Worm (Caenorhabditis elegans) whole organism, late embryonic: ENCODE data around the gene tomm-40.

Experiments used
- C08G9.2 ChIP-seq: sonication (generic microtip); optimal IDR thresholded peaks from 2 replicates; lab custom pipeline; 2016; ENCODE audit warnings: mild to moderate bottlenecking, missing genetic modification characterization, moderate library complexity, missing compliant biosample characterization
- C38D4.7 ChIP-seq: fragments of 200-800 bp; sonication (Bioruptor generic); optimal IDR thresholded peaks from 2 replicates; lab custom pipeline; 2018; ENCODE audit warnings: mild to moderate bottlenecking, missing genetic modification characterization, moderate library complexity, missing compliant biosample characterization
- F13H6.1 ChIP-seq: sonication (generic microtip); optimal IDR thresholded peaks from 2 replicates; lab custom pipeline; 2016; ENCODE audit warnings: missing genetic modification characterization, missing compliant biosample characterization
- K02D7.2 ChIP-seq: sonication (generic microtip); optimal IDR thresholded peaks from 2 replicates; lab custom pipeline; 2017; ENCODE audit warnings: mild to moderate bottlenecking, missing genetic modification characterization, missing compliant biosample characterization
- T23F11.4 ChIP-seq: fragments of 200-800 bp; sonication (Bioruptor generic); optimal IDR thresholded peaks from 2 replicates; lab custom pipeline; 2018; ENCODE audit warnings: mild to moderate bottlenecking, missing genetic modification characterization, missing compliant biosample characterization
- Y22D7AL.16 ChIP-seq: sonication (generic microtip); optimal IDR thresholded peaks from 2 replicates; lab custom pipeline; 2016; ENCODE audit warnings: missing genetic modification characterization, missing compliant biosample characterization
- ahr-1 ChIP-seq: sonication (generic microtip); optimal IDR thresholded peaks from 2 replicates; lab custom pipeline; 2016; ENCODE audit warnings: missing genetic modification characterization, missing compliant biosample characterization
- ama-1 ChIP-seq: fragments of 150-350 bp; optimal IDR thresholded peaks from 2 replicates; lab custom pipeline; 2014
- ceh-14 ChIP-seq: sonication (generic microtip); optimal IDR thresholded peaks from 2 replicates; lab custom pipeline; 2016; ENCODE audit warnings: missing genotype, missing genetic modification characterization, missing compliant biosample characterization
- ceh-18 ChIP-seq: sonication (generic microtip); optimal IDR thresholded peaks from 2 replicates; lab custom pipeline; 2016; ENCODE audit warnings: missing genetic modification characterization, missing compliant biosample characterization
- ceh-22 ChIP-seq: sonication (generic microtip); optimal IDR thresholded peaks from 2 replicates; lab custom pipeline; 2017; ENCODE audit warnings: missing biosample characterization, missing genetic modification characterization
- ceh-34 ChIP-seq: sonication (generic microtip); optimal IDR thresholded peaks from 2 replicates; lab custom pipeline; 2016; ENCODE audit warnings: mild to moderate bottlenecking, missing genetic modification characterization, missing compliant biosample characterization
- ceh-45 ChIP-seq: fragments of 200-800 bp; sonication (Bioruptor generic); IDR thresholded peaks from 2 replicates; pipeline ENCODE4 v1.3.6; 2022; ENCODE audit warnings: missing genetic modification reagents, missing genetic modification characterization, missing compliant biosample characterization
- ceh-48 ChIP-seq: sonication (generic microtip); optimal IDR thresholded peaks from 2 replicates; lab custom pipeline; 2016; ENCODE audit warnings: missing genetic modification characterization, inconsistent platforms, missing compliant biosample characterization
- ceh-6 ChIP-seq: fragments of 200-800 bp; sonication (Bioruptor generic); optimal IDR thresholded peaks from 2 replicates; lab custom pipeline; 2018; ENCODE audit warnings: mild to moderate bottlenecking, missing genetic modification characterization, missing compliant biosample characterization
- che-1 ChIP-seq: sonication (generic microtip); optimal IDR thresholded peaks from 2 replicates; lab custom pipeline; 2016; ENCODE audit warnings: mild to moderate bottlenecking, missing genetic modification characterization, missing compliant biosample characterization
- eyg-1 ChIP-seq: sonication (generic microtip); optimal IDR thresholded peaks from 2 replicates; lab custom pipeline; 2016; ENCODE audit warnings: missing genotype, missing genetic modification characterization, missing compliant biosample characterization
- fax-1 ChIP-seq: sonication (generic microtip); optimal IDR thresholded peaks from 2 replicates; lab custom pipeline; 2016; ENCODE audit warnings: missing genotype, missing genetic modification characterization, missing compliant biosample characterization
- fkh-10 ChIP-seq: fragments of 150-350 bp; optimal IDR thresholded peaks from 2 replicates; lab custom pipeline; 2014; ENCODE audit warnings: missing biosample characterization, missing genetic modification reagents, missing genetic modification characterization
- gmeb-2 ChIP-seq: sonication (generic microtip); optimal IDR thresholded peaks from 2 replicates; lab custom pipeline; 2016; ENCODE audit warnings: missing genetic modification characterization, inconsistent platforms, missing compliant biosample characterization
- hlh-13 ChIP-seq: fragments of 200-800 bp; sonication (Bioruptor generic); optimal IDR thresholded peaks from 2 replicates; lab custom pipeline; 2018; ENCODE audit warnings: mild to moderate bottlenecking, missing genetic modification characterization, missing compliant biosample characterization
- hlh-6 ChIP-seq: sonication (generic microtip); optimal IDR thresholded peaks from 2 replicates; lab custom pipeline; 2016; ENCODE audit warnings: missing genotype, missing genetic modification characterization, missing compliant biosample characterization
- hlh-8 ChIP-seq: sonication (generic microtip); optimal IDR thresholded peaks from 2 replicates; lab custom pipeline; 2016; ENCODE audit warnings: missing genotype, missing genetic modification characterization, missing compliant biosample characterization
- lin-11 ChIP-seq: fragments of 200-800 bp; sonication (Bioruptor generic); optimal IDR thresholded peaks from 2 replicates; lab custom pipeline; 2018; ENCODE audit warnings: mild to moderate bottlenecking, missing genetic modification characterization, missing compliant biosample characterization
- madf-2 ChIP-seq: sonication (generic microtip); optimal IDR thresholded peaks from 2 replicates; lab custom pipeline; 2017; ENCODE audit warnings: missing genetic modification characterization, missing compliant biosample characterization
- nfya-1 ChIP-seq: sonication (generic microtip); optimal IDR thresholded peaks from 2 replicates; lab custom pipeline; 2017; ENCODE audit warnings: missing genetic modification characterization, mild to moderate bottlenecking, missing compliant biosample characterization, antibody characterized with exemption, moderate library complexity
- nhr-232 ChIP-seq: sonication (generic microtip); optimal IDR thresholded peaks from 2 replicates; lab custom pipeline; 2016; ENCODE audit warnings: missing genetic modification characterization, missing compliant biosample characterization
- npax-4 ChIP-seq: sonication (generic microtip); optimal IDR thresholded peaks from 2 replicates; lab custom pipeline; 2016; ENCODE audit warnings: missing genetic modification characterization, missing compliant biosample characterization
- odd-2 ChIP-seq: sonication (generic microtip); optimal IDR thresholded peaks from 2 replicates; lab custom pipeline; 2017; ENCODE audit warnings: antibody characterized with exemption, mild to moderate bottlenecking, missing genetic modification characterization, missing compliant biosample characterization
- pag-3 ChIP-seq: sonication (generic microtip); optimal IDR thresholded peaks from 2 replicates; lab custom pipeline; 2016; ENCODE audit warnings: missing compliant biosample characterization, missing genetic modification characterization, borderline replicate concordance
- pat-9 ChIP-seq: fragments of 200-800 bp; sonication (Bioruptor generic); optimal IDR thresholded peaks from 2 replicates; lab custom pipeline; 2018; ENCODE audit warnings: mild to moderate bottlenecking, missing genetic modification characterization, moderate library complexity, missing compliant biosample characterization
- pha-2 ChIP-seq: sonication (generic microtip); optimal IDR thresholded peaks from 2 replicates; lab custom pipeline; 2017; ENCODE audit warnings: mild to moderate bottlenecking, missing genetic modification characterization, missing compliant biosample characterization
- pqm-1 ChIP-seq: sonication (generic microtip); optimal IDR thresholded peaks from 2 replicates; lab custom pipeline; 2016; ENCODE audit warnings: missing genetic modification characterization, missing compliant biosample characterization
- sox-4 ChIP-seq: sonication (generic microtip); optimal IDR thresholded peaks from 2 replicates; lab custom pipeline; 2017; ENCODE audit warnings: mild to moderate bottlenecking, missing genetic modification characterization, inconsistent platforms, missing compliant biosample characterization
- syd-9 ChIP-seq: sonication (generic microtip); optimal IDR thresholded peaks from 2 replicates; lab custom pipeline; 2016; ENCODE audit warnings: mild to moderate bottlenecking, missing genetic modification characterization, moderate library complexity, missing compliant biosample characterization
- tbx-2 ChIP-seq: sonication (generic microtip); optimal IDR thresholded peaks from 2 replicates; lab custom pipeline; 2016; ENCODE audit warnings: missing genetic modification characterization, missing compliant biosample characterization
- unc-3 ChIP-seq, 2 experiments: fragments of 200-800 bp in 1 of 2; sonication (Bioruptor generic) in 1 of 2; sonication (generic microtip) in 1 of 2; conservative IDR thresholded peaks in 1 of 2; optimal IDR thresholded peaks in 1 of 2; 2 replicates each; pipeline versions ENCODE4 v1.3.6 to Lab custom; 2016 to 2022; ENCODE audit warnings: missing compliant biosample characterization in 2 of 2, missing genetic modification characterization in 2 of 2, missing genetic modification reagents in 1 of 2
- unc-42 ChIP-seq: sonication (generic microtip); optimal IDR thresholded peaks from 2 replicates; lab custom pipeline; 2016; ENCODE audit warnings: missing genotype, missing genetic modification characterization, missing compliant biosample characterization
- unc-55 ChIP-seq: sonication (generic microtip); optimal IDR thresholded peaks from 2 replicates; lab custom pipeline; 2017; ENCODE audit warnings: missing biosample characterization, missing genetic modification reagents, missing genetic modification characterization
- unc-86 ChIP-seq: sonication (generic microtip); optimal IDR thresholded peaks from 2 replicates; lab custom pipeline; 2016; ENCODE audit warnings: missing genetic modification characterization, missing compliant biosample characterization

tomm-40 gene

DNA sequence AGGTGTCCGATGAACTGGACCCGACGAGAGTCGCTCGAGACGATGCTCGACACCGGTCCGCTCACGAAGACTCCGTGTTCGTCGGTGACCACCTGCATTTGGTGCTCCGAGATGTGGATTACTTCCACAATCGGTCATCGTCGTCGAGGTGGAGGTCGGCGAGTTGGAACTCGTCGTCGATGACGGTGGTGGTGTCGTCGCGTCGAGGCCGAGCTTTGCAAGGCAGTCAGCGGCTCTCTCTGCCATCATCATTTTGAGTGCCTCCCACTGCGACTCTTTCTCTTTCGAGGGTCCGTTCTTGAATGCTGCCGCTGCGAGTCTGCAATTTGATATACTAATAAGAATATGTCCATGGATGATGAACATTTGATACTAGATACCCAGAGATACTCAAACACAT, 34.4 kb upstream of the tomm-40 start:
- TF ChIP-seq madf-2 (tag; lab: Kevin White, UChicago) = no peak
- no peak for TF ChIP-seq F13H6.1 (tag; lab: Kevin White, UChicago)
- TF ChIP-seq fkh-10 (GFP tag; lab: Kevin White, UChicago) = no peak
- no peak for TF ChIP-seq unc-55 (GFP tag; lab: Kevin White, UChicago)
- no peak for TF ChIP-seq syd-9 (tag; lab: Kevin White, UChicago)
- TF ChIP-seq pat-9 (tag; lab: Kevin White, UChicago) = no peak
- TF ChIP-seq K02D7.2 (tag; lab: Kevin White, UChicago) = no peak
- no peak for TF ChIP-seq che-1 (tag; lab: Kevin White, UChicago)
- no peak for TF ChIP-seq lin-11 (tag; lab: Kevin White, UChicago)
- no peak for TF ChIP-seq nhr-232 (tag; lab: Kevin White, UChicago)
- TF ChIP-seq hlh-13 (GFP tag; lab: Kevin White, UChicago) = no peak
- TF ChIP-seq npax-4 (tag; lab: Kevin White, UChicago) = no peak
- no peak for TF ChIP-seq ceh-45 (GFP tag; lab: Robert Waterston, UW)

DNA sequence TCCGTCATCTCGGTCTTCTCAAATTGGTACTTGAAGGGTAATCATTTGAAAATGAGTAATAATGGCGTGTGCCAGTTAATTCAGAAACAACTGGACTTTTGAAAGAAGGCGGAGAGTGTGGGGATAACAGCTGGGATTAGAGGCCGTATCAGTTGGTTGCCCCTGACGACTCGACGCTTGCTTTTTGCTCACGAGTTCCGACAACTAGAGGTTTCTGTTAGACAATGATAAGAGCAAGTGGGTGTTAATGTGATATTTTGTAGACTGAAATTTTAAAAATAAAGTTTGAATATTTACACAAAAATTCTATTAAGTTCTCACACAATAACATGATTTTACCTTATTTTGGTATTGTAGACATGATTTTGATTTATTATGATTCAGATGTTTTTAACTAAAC, 31.7 kb upstream of the tomm-40 start, which contains the start of gene F44G4.7:
F44G4.7 (minus strand) TSS at position 101 of the 400 bp plus-strand sequence.
- no peak for TF ChIP-seq C08G9.2 (tag; lab: Kevin White, UChicago)
- no peak for TF ChIP-seq madf-2 (tag; lab: Kevin White, UChicago)
- no peak for TF ChIP-seq C38D4.7
- TF ChIP-seq hlh-13 (GFP tag; lab: Kevin White, UChicago) = no peak
- no peak for TF ChIP-seq ama-1 (lab: Kevin White, UChicago)
- no peak for TF ChIP-seq fax-1 (tag; lab: Kevin White, UChicago)
- no peak for TF ChIP-seq pat-9 (tag; lab: Kevin White, UChicago)
- TF ChIP-seq, all 69 proteins: peak for 0

DNA sequence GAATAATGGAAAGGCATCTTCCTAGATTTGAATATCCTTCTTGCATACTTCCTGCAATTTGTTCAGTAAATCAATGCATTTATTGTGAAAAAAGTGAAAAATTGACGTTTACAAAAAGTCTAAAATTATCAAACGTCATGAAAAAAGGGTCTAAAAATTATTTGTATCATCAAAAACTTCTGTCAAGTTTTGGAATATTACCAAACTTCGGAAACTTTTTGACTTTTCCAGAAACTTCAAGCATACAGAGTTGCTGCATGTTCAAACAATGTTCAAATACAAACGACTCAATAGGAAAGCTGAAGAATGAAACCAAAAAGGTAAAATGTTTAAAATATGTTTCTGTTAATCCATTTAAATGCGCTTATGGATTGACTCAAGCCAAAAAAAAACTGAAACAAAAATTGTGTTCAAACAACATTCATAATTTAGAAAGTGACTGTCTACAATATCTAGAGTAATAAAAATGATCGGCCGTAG, 28.4 kb upstream of the tomm-40 start, which contains the start of gene F44G4.6:
F44G4.6 (minus strand) TSS at position 51 of the 480 bp plus-strand sequence.
- TF ChIP-seq T23F11.4 (GFP tag; lab: Kevin White, UChicago) (no peak), pha-2 (no peak), ceh-6 (no peak), sox-4 (tag; lab: Kevin White, UChicago) (no peak), eyg-1 (tag; lab: Kevin White, UChicago) (no peak), ceh-34 (no peak), hlh-6 (tag; lab: Kevin White, UChicago) (no peak)
- TF ChIP-seq, all 69 proteins: peak for 0

DNA sequence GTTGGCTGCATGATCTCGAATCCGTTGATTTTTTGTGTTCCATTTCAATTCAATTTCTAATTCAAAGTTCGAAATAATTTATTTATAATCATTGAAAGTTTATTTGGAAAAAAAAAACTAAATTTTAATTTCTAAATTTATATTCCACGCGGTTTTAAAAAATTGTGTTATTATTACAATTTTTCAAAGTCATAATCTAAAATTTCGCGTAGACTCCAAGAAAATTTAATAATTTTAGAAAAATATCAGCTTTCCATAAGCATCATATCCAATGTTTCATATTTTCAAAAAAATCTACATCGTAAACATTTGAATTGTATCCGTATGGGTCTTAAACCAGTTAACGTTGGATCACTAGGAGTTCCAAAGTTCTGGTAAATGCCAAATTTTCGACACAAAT, 27.0 kb upstream of the tomm-40 start, which contains the start of gene F44G4.5:
F44G4.5 (minus strand) TSS at position 101 of the 400 bp plus-strand sequence.
- TF ChIP-seq ceh-22 (tag; lab: Kevin White, UChicago) (no peak), unc-3 (GFP tag; conservative IDR thresholded peaks at IDR 0.05; lab: Robert Waterston, UW) (no peak), unc-3 (tag; optimal IDR thresholded peaks at IDR 0.05; lab: Kevin White, UChicago) (no peak), ahr-1 (tag; lab: Kevin White, UChicago) (no peak), Y22D7AL.16 (tag; lab: Kevin White, UChicago) (no peak), hlh-13 (GFP tag; lab: Kevin White, UChicago) (no peak), lin-11 (tag; lab: Kevin White, UChicago) (no peak), pqm-1 (tag; lab: Kevin White, UChicago) (no peak), pat-9 (tag; lab: Kevin White, UChicago) (no peak), ceh-18 (tag; lab: Kevin White, UChicago) (no peak), syd-9 (tag; lab: Kevin White, UChicago) (no peak), hlh-8 (tag; lab: Kevin White, UChicago) (no peak), ceh-6 (no peak), sox-4 (tag; lab: Kevin White, UChicago) (no peak), gmeb-2 (tag; lab: Kevin White, UChicago) (no peak), pha-2 (no peak), C08G9.2 (tag; lab: Kevin White, UChicago) (no peak)

DNA sequence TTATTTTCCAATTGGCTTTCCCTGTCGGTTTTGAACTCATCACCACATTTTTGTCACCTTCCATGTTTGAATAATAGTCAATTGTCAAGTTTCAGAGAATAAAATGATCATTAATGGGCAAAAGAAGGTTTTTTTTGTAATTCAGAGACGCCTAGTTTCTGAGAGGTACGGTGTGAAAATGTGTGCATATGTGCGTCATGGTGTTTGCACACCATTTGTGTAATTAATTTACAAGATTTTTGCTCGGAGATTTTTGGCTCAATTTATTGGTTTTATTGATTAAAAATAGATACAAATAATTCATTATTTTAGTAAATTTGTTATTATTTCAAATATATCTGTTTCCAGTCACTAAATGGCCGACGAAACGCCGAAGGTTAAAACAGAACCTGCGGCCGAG, 24.1 kb upstream of the tomm-40 start, which contains the start of the genes F44G4.3 and tdp-1:
F44G4.3 (minus strand) TSS at position 184 of the 400 bp plus-strand sequence.
tdp-1 (plus strand) TSS at position 347 of the 400 bp plus-strand sequence.
- TF ChIP-seq ceh-48 (tag; lab: Kevin White, UChicago) (peak; percentile 21), ama-1 (lab: Kevin White, UChicago) (no peak), unc-42 (tag; lab: Kevin White, UChicago) (peak; percentile 91), nfya-1 (peak; percentile 30), odd-2 (tag; lab: Kevin White, UChicago) (no peak), unc-86 (tag; lab: Kevin White, UChicago) (no peak), fkh-10 (GFP tag; lab: Kevin White, UChicago) (no peak), pag-3 (tag; lab: Kevin White, UChicago) (no peak), ceh-14 (tag; lab: Kevin White, UChicago) (peak; percentile 52), npax-4 (tag; lab: Kevin White, UChicago) (no peak), tbx-2 (tag; lab: Kevin White, UChicago) (no peak)
